Worm (Caenorhabditis elegans) whole organism, late embryonic: Measurements from ENCODE around the gene F09E5.8.

Source experiments
- F13H6.1 ChIP-seq: sonication (generic microtip); optimal IDR thresholded peaks from 2 replicates; lab custom pipeline; 2016; ENCODE audit warnings: missing genetic modification characterization, missing compliant biosample characterization
- K09A11.1 ChIP-seq: sonication (generic microtip); optimal IDR thresholded peaks from 2 replicates; lab custom pipeline; 2017; ENCODE audit warnings: antibody characterized with exemption, mild to moderate bottlenecking, missing genetic modification characterization, missing compliant biosample characterization; ENCODE audit not compliant: insufficient read depth
- T23F11.4 ChIP-seq: fragments of 200-800 bp; sonication (Bioruptor generic); optimal IDR thresholded peaks from 2 replicates; lab custom pipeline; 2018; ENCODE audit warnings: mild to moderate bottlenecking, missing genetic modification characterization, missing compliant biosample characterization
- Y22D7AL.16 ChIP-seq: sonication (generic microtip); optimal IDR thresholded peaks from 2 replicates; lab custom pipeline; 2016; ENCODE audit warnings: missing genetic modification characterization, missing compliant biosample characterization
- ceh-18 ChIP-seq: sonication (generic microtip); optimal IDR thresholded peaks from 2 replicates; lab custom pipeline; 2016; ENCODE audit warnings: missing genetic modification characterization, missing compliant biosample characterization
- ceh-2 ChIP-seq: sonication (generic microtip); optimal IDR thresholded peaks from 2 replicates; lab custom pipeline; 2016; ENCODE audit warnings: missing genotype, missing genetic modification characterization, missing compliant biosample characterization
- ceh-22 ChIP-seq: sonication (generic microtip); optimal IDR thresholded peaks from 2 replicates; lab custom pipeline; 2017; ENCODE audit warnings: missing biosample characterization, missing genetic modification characterization
- ceh-24 ChIP-seq: sonication (generic microtip); optimal IDR thresholded peaks from 2 replicates; lab custom pipeline; 2016; ENCODE audit warnings: mild to moderate bottlenecking, missing genetic modification characterization, missing compliant biosample characterization
- ceh-30 ChIP-seq: fragments of 150-350 bp; optimal IDR thresholded peaks from 2 replicates; lab custom pipeline; 2014; ENCODE audit warnings: missing biosample characterization, missing genetic modification characterization
- ceh-34 ChIP-seq: sonication (generic microtip); optimal IDR thresholded peaks from 2 replicates; lab custom pipeline; 2016; ENCODE audit warnings: mild to moderate bottlenecking, missing genetic modification characterization, missing compliant biosample characterization
- ceh-48 ChIP-seq: sonication (generic microtip); optimal IDR thresholded peaks from 2 replicates; lab custom pipeline; 2016; ENCODE audit warnings: missing genetic modification characterization, inconsistent platforms, missing compliant biosample characterization
- ceh-9 ChIP-seq: sonication (generic microtip); optimal IDR thresholded peaks from 2 replicates; lab custom pipeline; 2016; ENCODE audit warnings: mild to moderate bottlenecking, missing genetic modification characterization, inconsistent platforms, missing compliant biosample characterization
- che-1 ChIP-seq: sonication (generic microtip); optimal IDR thresholded peaks from 2 replicates; lab custom pipeline; 2016; ENCODE audit warnings: mild to moderate bottlenecking, missing genetic modification characterization, missing compliant biosample characterization
- dve-1 ChIP-seq: sonication (generic microtip); optimal IDR thresholded peaks from 2 replicates; lab custom pipeline; 2017; ENCODE audit warnings: antibody characterized with exemption, mild to moderate bottlenecking, missing genetic modification characterization, missing compliant biosample characterization
- elt-4 ChIP-seq: sonication (generic microtip); optimal IDR thresholded peaks from 2 replicates; lab custom pipeline; 2016; ENCODE audit warnings: missing genetic modification characterization, missing compliant biosample characterization
- fax-1 ChIP-seq: sonication (generic microtip); optimal IDR thresholded peaks from 2 replicates; lab custom pipeline; 2016; ENCODE audit warnings: missing genotype, missing genetic modification characterization, missing compliant biosample characterization
- gmeb-2 ChIP-seq: sonication (generic microtip); optimal IDR thresholded peaks from 2 replicates; lab custom pipeline; 2016; ENCODE audit warnings: missing genetic modification characterization, inconsistent platforms, missing compliant biosample characterization
- hlh-8 ChIP-seq: sonication (generic microtip); optimal IDR thresholded peaks from 2 replicates; lab custom pipeline; 2016; ENCODE audit warnings: missing genotype, missing genetic modification characterization, missing compliant biosample characterization
- lim-6 ChIP-seq: sonication (generic microtip); optimal IDR thresholded peaks from 2 replicates; lab custom pipeline; 2016; ENCODE audit warnings: missing genetic modification characterization, missing compliant biosample characterization
- lin-11 ChIP-seq: fragments of 200-800 bp; sonication (Bioruptor generic); optimal IDR thresholded peaks from 2 replicates; lab custom pipeline; 2018; ENCODE audit warnings: mild to moderate bottlenecking, missing genetic modification characterization, missing compliant biosample characterization
- mec-3 ChIP-seq: sonication (generic microtip); optimal IDR thresholded peaks from 2 replicates; lab custom pipeline; 2016; ENCODE audit warnings: borderline replicate concordance, missing genetic modification characterization, missing compliant biosample characterization
- nfya-1 ChIP-seq: sonication (generic microtip); optimal IDR thresholded peaks from 2 replicates; lab custom pipeline; 2017; ENCODE audit warnings: missing genetic modification characterization, mild to moderate bottlenecking, missing compliant biosample characterization, antibody characterized with exemption, moderate library complexity
- nhr-11 ChIP-seq: fragments of 150-350 bp; optimal IDR thresholded peaks from 2 replicates; lab custom pipeline; 2014; ENCODE audit warnings: missing biosample characterization, missing genetic modification characterization
- nhr-232 ChIP-seq: sonication (generic microtip); optimal IDR thresholded peaks from 2 replicates; lab custom pipeline; 2016; ENCODE audit warnings: missing genetic modification characterization, missing compliant biosample characterization
- npax-4 ChIP-seq: sonication (generic microtip); optimal IDR thresholded peaks from 2 replicates; lab custom pipeline; 2016; ENCODE audit warnings: missing genetic modification characterization, missing compliant biosample characterization
- pag-3 ChIP-seq: sonication (generic microtip); optimal IDR thresholded peaks from 2 replicates; lab custom pipeline; 2016; ENCODE audit warnings: missing compliant biosample characterization, missing genetic modification characterization, borderline replicate concordance
- pax-1 ChIP-seq: fragments of 150-350 bp; optimal IDR thresholded peaks from 2 replicates; lab custom pipeline; 2014; ENCODE audit warnings: missing biosample characterization, missing genetic modification characterization
- pha-2 ChIP-seq: sonication (generic microtip); optimal IDR thresholded peaks from 2 replicates; lab custom pipeline; 2017; ENCODE audit warnings: mild to moderate bottlenecking, missing genetic modification characterization, missing compliant biosample characterization
- pha-4 ChIP-seq: fragments of 150-350 bp; optimal IDR thresholded peaks from 2 replicates; lab custom pipeline; 2018; ENCODE audit warnings: missing biosample characterization, missing genetic modification reagents, missing genetic modification characterization
- pros-1 ChIP-seq: fragments of 150-350 bp; optimal IDR thresholded peaks from 2 replicates; lab custom pipeline; 2014; ENCODE audit warnings: missing biosample characterization, missing genetic modification reagents, missing genetic modification characterization
- rnt-1 ChIP-seq: sonication (generic microtip); optimal IDR thresholded peaks from 2 replicates; lab custom pipeline; 2016; ENCODE audit warnings: missing genetic modification characterization, missing compliant biosample characterization
- sdc-2 ChIP-seq: sonication (generic microtip); optimal IDR thresholded peaks from 2 replicates; lab custom pipeline; 2016; ENCODE audit warnings: missing genotype, missing genetic modification characterization, missing compliant biosample characterization
- sox-4 ChIP-seq: sonication (generic microtip); optimal IDR thresholded peaks from 2 replicates; lab custom pipeline; 2017; ENCODE audit warnings: mild to moderate bottlenecking, missing genetic modification characterization, inconsistent platforms, missing compliant biosample characterization
- tbx-2 ChIP-seq: sonication (generic microtip); optimal IDR thresholded peaks from 2 replicates; lab custom pipeline; 2016; ENCODE audit warnings: missing genetic modification characterization, missing compliant biosample characterization
- unc-55 ChIP-seq: sonication (generic microtip); optimal IDR thresholded peaks from 2 replicates; lab custom pipeline; 2017; ENCODE audit warnings: missing biosample characterization, missing genetic modification reagents, missing genetic modification characterization
- ztf-16 ChIP-seq: sonication (generic microtip); optimal IDR thresholded peaks from 2 replicates; lab custom pipeline; 2017; ENCODE audit warnings: missing genetic modification characterization, missing compliant biosample characterization

The F09E5.8 gene

DNA sequence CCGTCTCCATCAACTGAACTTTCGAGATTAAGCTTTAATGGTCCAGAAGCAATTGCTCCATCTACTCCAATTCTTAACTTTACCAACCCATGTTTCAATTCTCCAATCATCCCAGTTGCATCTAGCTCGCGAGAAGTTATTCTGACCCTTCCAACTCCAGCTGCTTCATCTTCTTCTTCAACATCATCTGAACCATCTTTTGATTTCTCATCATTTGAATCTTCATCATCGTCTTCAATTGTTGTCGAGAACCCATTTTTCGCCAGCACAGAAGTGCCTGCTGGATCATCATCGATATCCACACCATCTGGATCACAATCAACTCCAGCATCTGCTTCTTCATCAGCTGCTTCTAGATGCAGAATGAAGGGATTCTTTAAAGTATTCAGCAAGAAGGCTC, 10.9 kb upstream of the F09E5.8 start:
- TF ChIP-seq ceh-22 (no peak), npax-4 (tag; lab: Kevin White, UChicago) (no peak), pag-3 (tag; lab: Kevin White, UChicago) (no peak), ceh-24 (no peak), F13H6.1 (tag; lab: Kevin White, UChicago) (no peak), lim-6 (tag; lab: Kevin White, UChicago) (no peak)
- TF ChIP-seq, all 69 proteins: peak for 0

DNA sequence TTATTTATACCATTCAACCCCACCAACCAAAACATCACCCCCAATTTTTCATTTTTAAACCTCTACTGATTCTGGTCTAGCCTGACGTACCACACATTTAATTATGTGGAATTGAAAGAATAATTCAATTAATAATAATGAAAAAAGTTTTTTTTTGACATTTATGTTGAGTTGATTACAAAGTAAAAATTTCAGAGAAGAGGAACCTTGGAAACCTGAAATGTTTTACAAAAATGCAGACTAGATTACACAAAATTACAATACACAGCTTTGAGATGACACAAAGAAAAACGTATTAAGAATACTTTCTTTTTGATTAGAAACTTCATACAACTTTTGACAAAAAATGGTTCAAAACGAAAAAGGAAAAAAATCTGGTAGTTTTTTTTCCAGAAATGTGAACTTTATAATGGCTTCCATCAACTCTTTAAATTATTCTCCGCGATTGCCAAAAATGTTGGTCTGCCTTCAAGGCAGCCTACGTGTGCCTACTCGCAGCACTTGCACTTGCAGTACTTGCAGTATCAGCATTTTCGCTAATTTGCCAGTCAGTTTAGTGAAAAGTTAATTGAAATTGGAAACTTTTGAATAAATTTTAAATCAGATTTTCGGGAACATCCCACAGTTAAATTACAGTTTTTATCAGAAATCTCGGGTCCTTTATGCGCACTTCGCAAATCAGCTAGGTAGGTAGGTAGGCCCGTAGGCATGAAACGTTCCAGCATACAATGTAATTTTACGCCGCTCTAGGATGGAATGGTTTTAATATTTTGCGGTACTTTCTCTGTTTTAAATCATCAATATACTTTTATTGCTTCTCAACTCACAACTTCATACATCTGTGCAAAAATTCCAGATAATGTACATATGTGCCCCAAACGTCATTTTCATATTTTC, 9.5 kb upstream of the F09E5.8 start:
- TF ChIP-seq nfya-1 (tag; lab: Kevin White, UChicago) (no peak), gmeb-2 (tag; lab: Kevin White, UChicago) (peak; percentile 19)
- TF ChIP-seq, all 69 proteins: peak for 1

DNA sequence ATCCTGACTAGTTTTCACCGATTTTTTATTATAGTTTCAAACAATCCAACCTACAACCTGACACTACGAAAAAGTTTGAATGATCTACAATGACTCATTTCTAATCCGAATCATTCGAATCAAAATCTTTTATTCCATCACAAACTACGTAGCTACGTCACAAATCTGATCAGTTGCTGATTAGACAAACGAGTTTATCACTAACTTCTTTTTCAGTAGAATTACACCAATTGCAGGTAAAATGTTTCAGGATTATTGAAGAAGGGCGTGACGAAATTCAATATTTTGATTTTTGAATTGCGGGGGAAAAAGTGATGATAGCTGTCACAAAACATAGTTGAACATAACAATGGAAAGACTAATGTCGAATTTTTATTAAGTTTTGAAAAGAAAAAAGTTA, 8.9 kb upstream of the F09E5.8 start:
- no peak for TF ChIP-seq sdc-2
- no peak for TF ChIP-seq lin-11 (tag; lab: Kevin White, UChicago)
- TF ChIP-seq unc-55 = no peak
- TF ChIP-seq dve-1 = no peak
- TF ChIP-seq ceh-2 (tag; lab: Kevin White, UChicago) = no peak
- TF ChIP-seq Y22D7AL.16 (tag; lab: Kevin White, UChicago) = no peak
- no peak for TF ChIP-seq mec-3 (tag; lab: Kevin White, UChicago)
- TF ChIP-seq fax-1 (tag; lab: Kevin White, UChicago) = no peak
- no peak for TF ChIP-seq che-1 (tag; lab: Kevin White, UChicago)
- no peak for TF ChIP-seq nhr-232 (tag; lab: Kevin White, UChicago)
- TF ChIP-seq nfya-1 (tag; lab: Kevin White, UChicago) = no peak
- TF ChIP-seq K09A11.1 = no peak
- TF ChIP-seq rnt-1 = no peak
- TF ChIP-seq nhr-11 (tag; lab: Kevin White, UChicago) = no peak
- TF ChIP-seq ceh-48 (tag; lab: Kevin White, UChicago) = no peak

DNA sequence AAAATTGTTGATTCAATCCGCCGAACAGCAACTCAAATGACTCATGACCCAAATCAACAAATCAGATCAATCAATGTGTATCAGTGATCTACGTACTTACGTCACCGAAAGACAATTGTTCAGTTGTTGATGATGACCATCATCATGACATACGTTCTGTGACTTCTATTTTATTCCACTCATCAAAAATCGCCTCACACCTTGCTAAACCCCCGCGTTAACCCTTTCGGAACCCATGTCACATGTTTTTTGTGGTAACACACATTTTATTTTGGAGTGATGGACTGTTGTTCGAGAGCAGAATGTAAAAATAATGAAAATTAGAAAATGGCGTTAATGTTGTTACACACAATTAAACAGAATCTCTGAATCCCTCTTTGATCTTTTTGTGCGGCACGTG, 8.1 kb upstream of the F09E5.8 start:
- no peak for TF ChIP-seq lin-11 (tag; lab: Kevin White, UChicago)
- TF ChIP-seq pros-1 (tag; lab: Kevin White, UChicago) = no peak
- no peak for TF ChIP-seq sdc-2
- TF ChIP-seq ceh-34 = no peak

DNA sequence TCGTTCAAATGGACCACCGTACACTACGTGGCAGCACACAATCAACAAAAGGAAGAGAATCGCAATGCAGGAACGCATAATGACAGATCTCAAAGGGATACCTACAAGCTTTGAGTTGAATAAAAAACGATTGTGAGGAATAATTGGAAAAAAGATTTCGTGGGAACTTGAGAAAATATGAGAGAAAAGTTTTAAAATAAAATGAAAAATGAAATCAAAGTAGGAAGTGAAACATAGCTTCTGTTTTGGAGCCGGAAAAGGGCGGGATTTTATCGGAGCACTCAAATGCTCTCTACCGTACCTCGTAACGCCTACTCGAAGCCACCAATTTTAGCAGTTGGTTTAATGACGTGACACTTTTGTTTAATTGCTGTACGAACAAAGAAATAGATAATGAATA, 5.7 kb upstream of the F09E5.8 start, which contains the start of gene F09E5.14:
Gene F09E5.14, minus strand, starts transcription at position 101 of the 400 bp plus-strand sequence.
- TF ChIP-seq T23F11.4 (no peak), ceh-18 (tag; lab: Kevin White, UChicago) (no peak), sox-4 (tag; lab: Kevin White, UChicago) (no peak), hlh-8 (tag; lab: Kevin White, UChicago) (no peak), ceh-9 (tag; lab: Kevin White, UChicago) (no peak), elt-4 (no peak), ztf-16 (tag; lab: Kevin White, UChicago) (no peak), pha-2 (no peak), ceh-22 (no peak), pax-1 (tag; lab: Kevin White, UChicago) (no peak), pros-1 (tag; lab: Kevin White, UChicago) (no peak), pha-4 (tag; lab: Kevin White, UChicago) (no peak), tbx-2 (no peak), ceh-30 (no peak)
